Worm (Caenorhabditis elegans) whole organism, L3 larva: ENCODE data around the gene ZK418.7.

Source experiments
- R02D3.7 ChIP-seq: fragments of 150-350 bp; optimal IDR thresholded peaks from 2 replicates; lab custom pipeline; 2014; ENCODE audit warnings: missing biosample characterization, missing genetic modification characterization
- ZK546.5 ChIP-seq: sonication (generic microtip); optimal IDR thresholded peaks from 2 replicates; lab custom pipeline; 2017; ENCODE audit warnings: missing biosample characterization, missing genetic modification characterization
- aly-2 ChIP-seq: fragments of 150-350 bp; optimal IDR thresholded peaks from 2 replicates; lab custom pipeline; 2014; ENCODE audit warnings: missing biosample characterization, missing genetic modification characterization
- ceh-16 ChIP-seq: sonication (generic microtip); optimal IDR thresholded peaks from 2 replicates; lab custom pipeline; 2017; ENCODE audit warnings: missing biosample characterization, missing genetic modification characterization
- ceh-82 ChIP-seq: fragments of 150-350 bp; optimal IDR thresholded peaks from 2 replicates; lab custom pipeline; 2014; ENCODE audit warnings: missing biosample characterization, missing genetic modification characterization
- daf-12 ChIP-seq: fragments of 150-350 bp; optimal IDR thresholded peaks from 2 replicates; lab custom pipeline; 2014; ENCODE audit warnings: missing biosample characterization, missing genetic modification reagents, missing genetic modification characterization
- egl-27 ChIP-seq: sonication (generic microtip); optimal IDR thresholded peaks from 4 replicates; lab custom pipeline; 2017; ENCODE audit warnings: missing biosample characterization, missing genetic modification reagents, missing genetic modification characterization
- egl-5 ChIP-seq: fragments of 150-350 bp; optimal IDR thresholded peaks from 2 replicates; lab custom pipeline; 2017; ENCODE audit warnings: missing biosample characterization, missing genetic modification reagents, missing genetic modification characterization, inconsistent platforms
- elt-1 ChIP-seq: fragments of 150-350 bp; optimal IDR thresholded peaks from 2 replicates; lab custom pipeline; 2014; ENCODE audit warnings: missing biosample characterization, missing genetic modification characterization
- elt-2 ChIP-seq: sonication (generic microtip); optimal IDR thresholded peaks from 2 replicates; lab custom pipeline; 2016; ENCODE audit warnings: missing genetic modification reagents, mild to moderate bottlenecking, missing genetic modification characterization, missing compliant biosample characterization
- eor-1 ChIP-seq, 2 experiments: fragments of 150-350 bp; optimal IDR thresholded peaks; 2 replicates each; lab custom pipeline; 2014 to 2018; ENCODE audit warnings: missing biosample characterization in 2 of 2, missing genetic modification characterization in 2 of 2
- fkh-10 ChIP-seq: sonication (generic microtip); optimal IDR thresholded peaks from 2 replicates; lab custom pipeline; 2017; ENCODE audit warnings: missing biosample characterization, missing genetic modification reagents, missing genetic modification characterization
- fkh-2 ChIP-seq: fragments of 150-350 bp; optimal IDR thresholded peaks from 2 replicates; lab custom pipeline; 2014; ENCODE audit warnings: missing biosample characterization, missing genetic modification reagents, missing genetic modification characterization
- hmg-11 ChIP-seq: sonication (generic microtip); optimal IDR thresholded peaks from 2 replicates; lab custom pipeline; 2016; ENCODE audit warnings: missing genetic modification characterization, missing compliant biosample characterization
- jun-1 ChIP-seq: fragments of 150-350 bp; optimal IDR thresholded peaks from 2 replicates; lab custom pipeline; 2014; ENCODE audit warnings: missing biosample characterization, missing genetic modification reagents, missing genetic modification characterization
- lin-15B ChIP-seq: fragments of 150-350 bp; optimal IDR thresholded peaks from 2 replicates; lab custom pipeline; 2014; ENCODE audit warnings: missing biosample characterization, missing genetic modification characterization
- lin-39 ChIP-seq: fragments of 150-350 bp; optimal IDR thresholded peaks from 2 replicates; lab custom pipeline; 2018; ENCODE audit warnings: missing biosample characterization, missing genetic modification reagents, missing genetic modification characterization
- lsy-12 ChIP-seq: sonication (generic microtip); optimal IDR thresholded peaks from 2 replicates; lab custom pipeline; 2016; ENCODE audit warnings: mild to moderate bottlenecking, missing genetic modification characterization, missing compliant biosample characterization
- mml-1 ChIP-seq: fragments of 150-350 bp; sonication (generic microtip); optimal IDR thresholded peaks from 3 replicates; lab custom pipeline; 2014; ENCODE audit warnings: missing biosample characterization, missing genetic modification characterization
- nfya-1 ChIP-seq: sonication (generic microtip); optimal IDR thresholded peaks from 2 replicates; lab custom pipeline; 2017; ENCODE audit warnings: missing genetic modification characterization, mild to moderate bottlenecking, missing compliant biosample characterization, antibody characterized with exemption, moderate library complexity; ENCODE audit not compliant: insufficient read depth
- nhr-11 ChIP-seq: fragments of 150-350 bp; optimal IDR thresholded peaks from 2 replicates; lab custom pipeline; 2014; ENCODE audit warnings: missing biosample characterization, missing genetic modification characterization
- nhr-23 ChIP-seq: fragments of 150-350 bp; optimal IDR thresholded peaks from 2 replicates; lab custom pipeline; 2014; ENCODE audit warnings: missing biosample characterization, missing genetic modification reagents, missing genetic modification characterization
- nhr-237 ChIP-seq: fragments of 150-350 bp; optimal IDR thresholded peaks from 2 replicates; lab custom pipeline; 2014; ENCODE audit warnings: missing biosample characterization, missing genetic modification characterization
- nhr-25 ChIP-seq: sonication (generic microtip); optimal IDR thresholded peaks from 2 replicates; lab custom pipeline; 2017; ENCODE audit warnings: missing biosample characterization, missing genetic modification characterization
- nhr-28 ChIP-seq: fragments of 150-350 bp; optimal IDR thresholded peaks from 2 replicates; lab custom pipeline; 2014; ENCODE audit warnings: missing biosample characterization, missing genetic modification characterization
- nhr-43 ChIP-seq: sonication (generic microtip); optimal IDR thresholded peaks from 2 replicates; lab custom pipeline; 2016; ENCODE audit warnings: mild to moderate bottlenecking, missing genetic modification characterization, missing compliant biosample characterization; ENCODE audit not compliant: poor library complexity, severe bottlenecking
- nhr-67 ChIP-seq: fragments of 150-350 bp; optimal IDR thresholded peaks from 2 replicates; lab custom pipeline; 2014; ENCODE audit warnings: missing biosample characterization, missing genetic modification characterization
- nhr-76 ChIP-seq: fragments of 150-350 bp; sonication (generic microtip); optimal IDR thresholded peaks from 5 replicates; lab custom pipeline; 2014; ENCODE audit warnings: missing biosample characterization, missing genetic modification characterization
- pha-4 ChIP-seq: fragments of 150-350 bp; optimal IDR thresholded peaks from 2 replicates; lab custom pipeline; 2014; ENCODE audit warnings: missing biosample characterization, missing genetic modification reagents, missing genetic modification characterization
- pqm-1 ChIP-seq: fragments of 150-350 bp; optimal IDR thresholded peaks from 2 replicates; lab custom pipeline; 2017; ENCODE audit warnings: missing biosample characterization, missing genetic modification characterization, inconsistent platforms
- sea-2 ChIP-seq: fragments of 150-350 bp; sonication (generic microtip); optimal IDR thresholded peaks from 4 replicates; lab custom pipeline; 2014; ENCODE audit warnings: missing biosample characterization, missing genetic modification reagents, missing genetic modification characterization
- skn-1 ChIP-seq: fragments of 150-350 bp; optimal IDR thresholded peaks from 2 replicates; lab custom pipeline; 2014; ENCODE audit warnings: missing biosample characterization, missing genetic modification characterization
- snpc-4 ChIP-seq: fragments of 150-350 bp; optimal IDR thresholded peaks from 2 replicates; lab custom pipeline; 2014; ENCODE audit warnings: missing biosample characterization, missing genetic modification characterization
- tbx-2 ChIP-seq: sonication (generic microtip); optimal IDR thresholded peaks from 2 replicates; lab custom pipeline; 2016; ENCODE audit warnings: mild to moderate bottlenecking, missing genetic modification characterization, missing compliant biosample characterization
- unc-39 ChIP-seq: sonication (generic microtip); optimal IDR thresholded peaks from 4 replicates; lab custom pipeline; 2017; ENCODE audit warnings: missing biosample characterization, missing genetic modification characterization
- unc-62 ChIP-seq: fragments of 150-350 bp; sonication (generic microtip); optimal IDR thresholded peaks from 4 replicates; lab custom pipeline; 2014; ENCODE audit warnings: missing biosample characterization, missing genetic modification reagents, missing genetic modification characterization
- ztf-11 ChIP-seq: fragments of 150-350 bp; optimal IDR thresholded peaks from 2 replicates; lab custom pipeline; 2014; ENCODE audit warnings: missing biosample characterization, missing genetic modification characterization
- ztf-4 ChIP-seq: fragments of 150-350 bp; optimal IDR thresholded peaks from 2 replicates; lab custom pipeline; 2014; ENCODE audit warnings: missing biosample characterization, missing genetic modification characterization

Gene ZK418.7

ce11 chrIII:7101814-7102477 lies 21.4 kb upstream of the ZK418.7 start:
- TF ChIP-seq nhr-67 (tag; lab: Kevin White, UChicago), result no peak
- no peak for TF ChIP-seq hmg-11 (tag; lab: Kevin White, UChicago)
- no peak for TF ChIP-seq fkh-2
- no peak for TF ChIP-seq nhr-23 (tag; lab: Kevin White, UChicago)
- TF ChIP-seq unc-39 (tag; lab: Kevin White, UChicago), result no peak
- no peak for TF ChIP-seq lin-39 (tag; lab: Kevin White, UChicago)
- no peak for TF ChIP-seq elt-2 (tag; lab: Kevin White, UChicago)
- no peak for TF ChIP-seq ztf-11 (tag; lab: Kevin White, UChicago)
- no peak for TF ChIP-seq aly-2 (tag; lab: Kevin White, UChicago)
- TF ChIP-seq fkh-10 (GFP tag; lab: Kevin White, UChicago), result no peak
- no peak for TF ChIP-seq sea-2 (GFP tag; lab: Kevin White, UChicago)

ce11 chrIII:7100001-7100400 lies 19.4 kb upstream of the ZK418.7 start, which contains the start of gene ZK418.11:
Gene ZK418.11, plus strand, starts transcription at chrIII:7100289.
- TF ChIP-seq ceh-16 (no peak), nhr-76 (no peak), nhr-11 (tag; lab: Kevin White, UChicago) (peak; percentile 43), egl-5 (tag; lab: Kevin White, UChicago) (no peak)

- no peak for TF ChIP-seq daf-12 (tag; lab: Kevin White, UChicago)
- TF ChIP-seq pha-4, result no peak
- TF ChIP-seq nhr-237 (tag; lab: Kevin White, UChicago), result no peak
- TF ChIP-seq lin-39 (tag; lab: Kevin White, UChicago), result no peak
- no peak for TF ChIP-seq hmg-11 (tag; lab: Kevin White, UChicago)
- no peak for TF ChIP-seq tbx-2 (tag; lab: Kevin White, UChicago)
- TF ChIP-seq lin-15B (tag; lab: Kevin White, UChicago), result no peak
- no peak for TF ChIP-seq lsy-12 (tag; lab: Kevin White, UChicago)
- no peak for TF ChIP-seq nhr-43
- TF ChIP-seq nhr-76, result no peak
- no peak for TF ChIP-seq eor-1 (tag; optimal IDR thresholded peaks at IDR 0.05; lab: Kevin White, UChicago)
- no peak for TF ChIP-seq aly-2 (tag; lab: Kevin White, UChicago)
- no peak for TF ChIP-seq skn-1 (tag; lab: Kevin White, UChicago)
- no peak for TF ChIP-seq nfya-1 (tag; lab: Kevin White, UChicago)
- no peak for TF ChIP-seq nhr-23 (tag; lab: Kevin White, UChicago)
These were observed 15.9 kb upstream of the ZK418.7 start for ce11 chrIII:7096481-7096880.

- no peak for TF ChIP-seq mml-1 (tag; lab: Kevin White, UChicago)
- TF ChIP-seq nhr-11 (tag; lab: Kevin White, UChicago), result peak; percentile 13
- no peak for TF ChIP-seq aly-2 (tag; lab: Kevin White, UChicago)
These were observed 14.6 kb upstream of the ZK418.7 start, which contains the start of gene nhr-9 for ce11 chrIII:7095156-7095555. Gene nhr-9, plus strand, starts transcription at chrIII:7095462.

- TF ChIP-seq sea-2 (GFP tag; lab: Kevin White, UChicago), result no peak
- TF ChIP-seq unc-39 (tag; lab: Kevin White, UChicago), result no peak
- TF ChIP-seq hmg-11 (tag; lab: Kevin White, UChicago), result no peak
- TF ChIP-seq fkh-10 (GFP tag; lab: Kevin White, UChicago), result no peak
These were observed 10.5 kb upstream of the ZK418.7 start, which contains the start of gene ZK418.2 for ce11 chrIII:7091042-7091441. Gene ZK418.2, plus strand, starts transcription at chrIII:7091342.

- TF ChIP-seq nhr-43 (no peak), lin-15B (tag; lab: Kevin White, UChicago) (no peak), nhr-23 (tag; lab: Kevin White, UChicago) (no peak), jun-1 (tag; lab: Kevin White, UChicago) (no peak), elt-2 (tag; lab: Kevin White, UChicago) (no peak), egl-27 (tag; lab: Kevin White, UChicago) (no peak), elt-1 (no peak), nhr-237 (tag; lab: Kevin White, UChicago) (no peak), nhr-28 (tag; lab: Kevin White, UChicago) (no peak), R02D3.7 (tag; lab: Kevin White, UChicago) (no peak), pqm-1 (tag; lab: Kevin White, UChicago) (no peak), unc-62 (GFP tag; lab: Kevin White, UChicago) (no peak), ztf-4 (tag; lab: Kevin White, UChicago) (no peak), snpc-4 (tag; lab: Kevin White, UChicago) (no peak), ceh-82 (tag; lab: Kevin White, UChicago) (no peak), nhr-11 (tag; lab: Kevin White, UChicago) (no peak), nhr-25 (tag; lab: Kevin White, UChicago) (no peak), daf-12 (tag; lab: Kevin White, UChicago) (no peak), ZK546.5 (no peak), eor-1 (tag; optimal IDR thresholded peaks at IDR 0.05; lab: Kevin White, UChicago) (no peak)
These were observed 10.0 kb upstream of the ZK418.7 start, which contains the start of gene ZK418.10 for ce11 chrIII:7090545-7090944. Gene ZK418.10, minus strand, starts transcription at chrIII:7090692.
